Fruit fly (Drosophila melanogaster): ENCODE results near the gene gpp.

- TF ChIP-seq pad (GFP tag; optimal IDR thresholded peaks at IDR 0.05): no peak
- TF ChIP-seq Clk (GFP tag; optimal IDR thresholded peaks at IDR 0.05): no peak
- TF ChIP-seq toe (GFP tag; optimal IDR thresholded peaks at IDR 0.05): no peak
- no peak for TF ChIP-seq kay (GFP tag; ENCODE audit: borderline replicate concordance)
- no peak for TF ChIP-seq Crg-1 (GFP tag; optimal IDR thresholded peaks at IDR 0.05)
- no peak for TF ChIP-seq ovo (GFP tag; optimal IDR thresholded peaks at IDR 0.05)
- TF ChIP-seq CG14711 (tag; optimal IDR thresholded peaks at IDR 0.05): no peak
- TF ChIP-seq tj (GFP tag; optimal IDR thresholded peaks at IDR 0.05): no peak
- TF ChIP-seq CG33017 (tag; optimal IDR thresholded peaks at IDR 0.05): no peak
- no peak for TF ChIP-seq CG7101 (tag; optimal IDR thresholded peaks at IDR 0.05)
- TF ChIP-seq CG12768 (GFP tag; optimal IDR thresholded peaks at IDR 0.05): no peak
- no peak for TF ChIP-seq cic (GFP tag; optimal IDR thresholded peaks at IDR 0.05)
Measured at dm6 chr3R:6375944-6376343, 30.7 kb upstream of the gpp start, which contains the start of gene CRAT.

Data from whole organism, adult.